Fruit fly (Drosophila melanogaster): ENCODE data around the gene CG34026.

- TF ChIP-seq h (optimal IDR thresholded peaks at IDR 0.05), result no peak
- no peak for TF ChIP-seq psq (optimal IDR thresholded peaks at IDR 0.05)
- TF ChIP-seq ttk (optimal IDR thresholded peaks at IDR 0.05), result no peak
- TF ChIP-seq Sin3A (optimal IDR thresholded peaks at IDR 0.05), result no peak
- no peak for TF ChIP-seq Myc (optimal IDR thresholded peaks at IDR 0.05)
- no peak for TF ChIP-seq insv (optimal IDR thresholded peaks at IDR 0.05)
These were observed 17.0 kb downstream of the CG34026 start, which contains the start of gene CG32700 for dm6 chrX:9550565-9551145.

Measured in Kc167 (cell line).